Worm (Caenorhabditis elegans) whole organism, L1 larva: ENCODE measurements around the gene rpl-21.

Source experiments
- C04F5.9 ChIP-seq: sonication (generic microtip); optimal IDR thresholded peaks from 2 replicates; lab custom pipeline; 2016; ENCODE audit warnings: missing genetic modification characterization, missing compliant biosample characterization
- C16A3.4 ChIP-seq: fragments of 150-350 bp; optimal IDR thresholded peaks from 2 replicates; lab custom pipeline; 2014; ENCODE audit warnings: missing biosample characterization, missing genetic modification characterization
- F16B12.6 ChIP-seq: fragments of 150-350 bp; optimal IDR thresholded peaks from 2 replicates; lab custom pipeline; 2014; ENCODE audit warnings: missing biosample characterization, missing genetic modification characterization
- Y116A8C.19 ChIP-seq: sonication (generic microtip); optimal IDR thresholded peaks from 2 replicates; lab custom pipeline; 2016; ENCODE audit warnings: missing compliant biosample characterization, missing genetic modification characterization, borderline replicate concordance
- aha-1 ChIP-seq: fragments of 150-350 bp; optimal IDR thresholded peaks from 2 replicates; lab custom pipeline; 2014; ENCODE audit warnings: missing biosample characterization, missing genetic modification characterization
- alr-1 ChIP-seq: fragments of 200-800 bp; sonication (Bioruptor generic); optimal IDR thresholded peaks from 2 replicates; lab custom pipeline; 2018; ENCODE audit warnings: borderline replicate concordance, mild to moderate bottlenecking, missing genetic modification characterization, missing compliant biosample characterization
- blmp-1 ChIP-seq: fragments of 150-350 bp; optimal IDR thresholded peaks from 2 replicates; lab custom pipeline; 2014; ENCODE audit warnings: missing biosample characterization, missing genetic modification characterization
- ceh-8 ChIP-seq: fragments of 200-800 bp; sonication (Bioruptor generic); optimal IDR thresholded peaks from 2 replicates; lab custom pipeline; 2018; ENCODE audit warnings: mild to moderate bottlenecking, missing genetic modification characterization, moderate library complexity, missing compliant biosample characterization
- ceh-82 ChIP-seq, 3 experiments: fragments of 150-350 bp in 1 of 3; sonication (generic microtip) in 2 of 3; optimal IDR thresholded peaks; 2 replicates each; lab custom pipeline; 2014 to 2017; ENCODE audit warnings: missing biosample characterization in 3 of 3, missing genetic modification characterization in 3 of 3
- ceh-88 ChIP-seq: fragments of 200-800 bp; sonication (Bioruptor generic); IDR thresholded peaks from 2 replicates; pipeline ENCODE4 v1.3.6; 2022; ENCODE audit warnings: missing genetic modification characterization, missing compliant biosample characterization
- ceh-90 ChIP-seq: sonication (generic microtip); optimal IDR thresholded peaks from 2 replicates; lab custom pipeline; 2016; ENCODE audit warnings: missing genetic modification characterization, missing compliant biosample characterization
- ces-1 ChIP-seq: fragments of 150-350 bp; optimal IDR thresholded peaks from 2 replicates; lab custom pipeline; 2014; ENCODE audit warnings: missing biosample characterization, missing genetic modification reagents, missing genetic modification characterization
- dpl-1 ChIP-seq, 3 experiments: fragments of 150-350 bp in 2 of 3; sonication (generic microtip) in 1 of 3; optimal IDR thresholded peaks; 2 replicates each; lab custom pipeline; 2014 to 2017; ENCODE audit warnings: missing biosample characterization in 3 of 3, missing genetic modification characterization in 3 of 3, missing genetic modification reagents in 3 of 3
- dsc-1 ChIP-seq: sonication (generic microtip); optimal IDR thresholded peaks from 2 replicates; lab custom pipeline; 2016; ENCODE audit warnings: mild to moderate bottlenecking, missing genetic modification characterization, missing compliant biosample characterization
- efl-1 ChIP-seq, 4 experiments: fragments of 150-350 bp; optimal IDR thresholded peaks in 3 of 4; peaks in 1 of 4; 1 replicate in 1 of 4; 2 replicates in 3 of 4; lab custom pipeline; 2014; ENCODE audit warnings: missing biosample characterization in 2 of 4, missing genetic modification characterization in 2 of 4, missing genetic modification reagents in 2 of 4
- egl-13 ChIP-seq: sonication (generic microtip); optimal IDR thresholded peaks from 2 replicates; lab custom pipeline; 2016; ENCODE audit warnings: missing genotype, missing genetic modification reagents, missing genetic modification characterization, missing compliant biosample characterization
- elt-2 ChIP-seq: sonication (generic microtip); optimal IDR thresholded peaks from 2 replicates; lab custom pipeline; 2016; ENCODE audit warnings: missing genetic modification characterization, mild to moderate bottlenecking, inconsistent platforms, missing compliant biosample characterization, missing genetic modification reagents
- ets-5 ChIP-seq: fragments of 200-800 bp; sonication (Bioruptor generic); IDR thresholded peaks from 2 replicates; pipeline ENCODE4 v1.3.6; 2022; ENCODE audit warnings: missing genetic modification characterization, missing compliant biosample characterization
- fkh-4 ChIP-seq: sonication (generic microtip); optimal IDR thresholded peaks from 2 replicates; lab custom pipeline; 2016; ENCODE audit warnings: missing compliant biosample characterization, missing genetic modification characterization, borderline replicate concordance
- grh-1 ChIP-seq: fragments of 200-800 bp; sonication (Bioruptor generic); IDR thresholded peaks from 2 replicates; pipeline ENCODE4 v1.3.6; 2022; ENCODE audit warnings: missing genetic modification reagents, missing genetic modification characterization, missing compliant biosample characterization
- hlh-17 ChIP-seq: fragments of 200-800 bp; sonication (Bioruptor generic); optimal IDR thresholded peaks from 2 replicates; lab custom pipeline; 2018; ENCODE audit warnings: missing genetic modification characterization, mild to moderate bottlenecking, missing compliant biosample characterization, moderate library complexity, borderline replicate concordance
- hpl-2 ChIP-seq: fragments of 150-350 bp; optimal IDR thresholded peaks from 2 replicates; lab custom pipeline; 2014; ENCODE audit warnings: missing biosample characterization, missing genetic modification reagents, missing genetic modification characterization
- irx-1 ChIP-seq: sonication (generic microtip); optimal IDR thresholded peaks from 2 replicates; lab custom pipeline; 2016; ENCODE audit warnings: missing genetic modification characterization, missing compliant biosample characterization
- jun-1 ChIP-seq: fragments of 150-350 bp; optimal IDR thresholded peaks from 2 replicates; lab custom pipeline; 2014; ENCODE audit warnings: missing biosample characterization, missing genetic modification reagents, missing genetic modification characterization
- lin-13 ChIP-seq: fragments of 150-350 bp; optimal IDR thresholded peaks from 2 replicates; lab custom pipeline; 2014; ENCODE audit warnings: missing biosample characterization, missing genetic modification reagents, missing genetic modification characterization
- lin-14 ChIP-seq: fragments of 200-800 bp; sonication (Bioruptor generic); optimal IDR thresholded peaks from 2 replicates; lab custom pipeline; 2018; ENCODE audit warnings: mild to moderate bottlenecking, missing genetic modification characterization, moderate library complexity, missing compliant biosample characterization
- lin-15B ChIP-seq: fragments of 150-350 bp; sonication (generic microtip); optimal IDR thresholded peaks from 3 replicates; lab custom pipeline; 2014; ENCODE audit warnings: missing biosample characterization, missing genetic modification characterization
- lin-35 ChIP-seq, 2 experiments: fragments of 150-350 bp; optimal IDR thresholded peaks; 2 replicates each; lab custom pipeline; 2014; ENCODE audit warnings: missing biosample characterization in 2 of 2, missing genetic modification characterization in 2 of 2, missing genetic modification reagents in 2 of 2
- lir-3 ChIP-seq: sonication (generic microtip); optimal IDR thresholded peaks from 2 replicates; lab custom pipeline; 2016; ENCODE audit warnings: mild to moderate bottlenecking, missing genetic modification characterization, moderate library complexity, missing compliant biosample characterization; ENCODE audit not compliant: poor library complexity
- mab-9 ChIP-seq: fragments of 200-800 bp; sonication (Bioruptor generic); IDR thresholded peaks from 2 replicates; pipeline ENCODE4 v1.3.6; 2022; ENCODE audit warnings: missing genetic modification reagents, missing genetic modification characterization, missing compliant biosample characterization
- mep-1 ChIP-seq: fragments of 150-350 bp; optimal IDR thresholded peaks from 2 replicates; lab custom pipeline; 2014; ENCODE audit warnings: missing biosample characterization, missing genetic modification characterization
- nhr-11 ChIP-seq: fragments of 150-350 bp; optimal IDR thresholded peaks from 2 replicates; lab custom pipeline; 2014; ENCODE audit warnings: missing biosample characterization, missing genetic modification characterization
- nhr-12 ChIP-seq: sonication (generic microtip); optimal IDR thresholded peaks from 2 replicates; lab custom pipeline; 2017; ENCODE audit warnings: missing biosample characterization, missing genetic modification characterization
- nhr-28 ChIP-seq: fragments of 150-350 bp; optimal IDR thresholded peaks from 2 replicates; lab custom pipeline; 2014; ENCODE audit warnings: missing biosample characterization, missing genetic modification characterization
- nhr-47 ChIP-seq: sonication (generic microtip); optimal IDR thresholded peaks from 2 replicates; lab custom pipeline; 2016; ENCODE audit warnings: mild to moderate bottlenecking, missing genetic modification characterization, moderate library complexity, missing compliant biosample characterization
- nhr-71 ChIP-seq: sonication (generic microtip); optimal IDR thresholded peaks from 2 replicates; lab custom pipeline; 2016; ENCODE audit warnings: mild to moderate bottlenecking, missing genetic modification characterization, moderate library complexity, missing compliant biosample characterization
- nhr-76 ChIP-seq: sonication (generic microtip); optimal IDR thresholded peaks from 2 replicates; lab custom pipeline; 2017; ENCODE audit warnings: missing biosample characterization, missing genetic modification characterization
- nhr-84 ChIP-seq: sonication (generic microtip); optimal IDR thresholded peaks from 2 replicates; lab custom pipeline; 2017; ENCODE audit warnings: missing biosample characterization, missing genetic modification characterization
- rnt-1 ChIP-seq: sonication (generic microtip); optimal IDR thresholded peaks from 2 replicates; lab custom pipeline; 2016; ENCODE audit warnings: mild to moderate bottlenecking, missing genetic modification characterization, moderate library complexity, missing compliant biosample characterization
- skn-1 ChIP-seq: fragments of 150-350 bp; optimal IDR thresholded peaks from 2 replicates; lab custom pipeline; 2014; ENCODE audit warnings: missing biosample characterization, missing genetic modification characterization
- snpc-4 ChIP-seq: fragments of 150-350 bp; optimal IDR thresholded peaks from 2 replicates; lab custom pipeline; 2014; ENCODE audit warnings: missing biosample characterization, missing genetic modification characterization
- snu-23 ChIP-seq: sonication (generic microtip); optimal IDR thresholded peaks from 2 replicates; lab custom pipeline; 2016; ENCODE audit warnings: missing genetic modification characterization, missing compliant biosample characterization
- sox-4 ChIP-seq: sonication (generic microtip); optimal IDR thresholded peaks from 2 replicates; lab custom pipeline; 2016; ENCODE audit warnings: missing genetic modification characterization, missing compliant biosample characterization
- sptf-1 ChIP-seq: fragments of 150-350 bp; optimal IDR thresholded peaks from 2 replicates; lab custom pipeline; 2014; ENCODE audit warnings: missing biosample characterization, missing genetic modification characterization
- tlp-1 ChIP-seq: fragments of 150-350 bp; optimal IDR thresholded peaks from 2 replicates; lab custom pipeline; 2014; ENCODE audit warnings: missing biosample characterization, missing genetic modification characterization
- unc-130 ChIP-seq: fragments of 150-350 bp; optimal IDR thresholded peaks from 2 replicates; lab custom pipeline; 2017; ENCODE audit warnings: missing biosample characterization, missing genetic modification characterization, inconsistent platforms
- unc-62 ChIP-seq: fragments of 150-350 bp; optimal IDR thresholded peaks from 2 replicates; lab custom pipeline; 2014; ENCODE audit warnings: missing biosample characterization, missing genetic modification reagents, missing genetic modification characterization
- xbp-1 ChIP-seq: sonication (generic microtip); optimal IDR thresholded peaks from 2 replicates; lab custom pipeline; 2016; ENCODE audit warnings: missing genetic modification characterization, missing compliant biosample characterization
- zag-1 ChIP-seq: fragments of 150-350 bp; optimal IDR thresholded peaks from 2 replicates; lab custom pipeline; 2014; ENCODE audit warnings: missing biosample characterization, missing genetic modification characterization
- zip-4 ChIP-seq: fragments of 200-800 bp; sonication (Bioruptor generic); optimal IDR thresholded peaks from 2 replicates; lab custom pipeline; 2018; ENCODE audit warnings: mild to moderate bottlenecking, missing genetic modification characterization, moderate library complexity, missing compliant biosample characterization
- ztf-11 ChIP-seq, 2 experiments: sonication (generic microtip); optimal IDR thresholded peaks; 2 replicates each; lab custom pipeline; 2016 to 2017; ENCODE audit warnings: missing genetic modification characterization in 2 of 2, missing biosample characterization in 1 of 2, missing compliant biosample characterization in 1 of 2

Gene rpl-21

DNA sequence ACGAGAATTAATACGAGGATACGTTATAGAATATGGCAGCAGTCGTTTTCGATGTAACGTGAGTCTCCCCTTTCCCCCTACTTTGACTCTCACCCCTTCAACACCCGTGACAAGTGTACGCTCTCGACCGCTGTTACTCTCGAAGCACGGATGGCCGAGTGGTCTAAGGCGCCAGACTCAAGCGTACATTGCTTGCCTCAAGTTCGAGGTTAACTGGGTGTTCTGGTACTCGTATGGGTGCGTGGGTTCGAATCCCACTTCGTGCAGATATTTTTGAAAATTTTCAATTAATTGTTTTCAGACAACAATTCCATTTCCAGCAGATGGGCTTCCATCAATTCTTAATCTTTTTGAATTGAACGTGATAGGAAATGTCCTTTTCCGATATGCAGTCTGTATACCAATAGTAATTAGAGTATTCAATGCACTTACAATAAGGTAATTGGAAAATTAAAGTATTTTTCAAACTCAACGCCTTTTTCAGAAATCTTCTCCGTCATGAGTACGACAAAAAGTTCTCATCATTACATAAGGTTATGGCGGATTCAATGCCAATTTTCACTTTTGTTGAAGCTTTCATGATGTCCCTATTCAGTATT is 20.5 kb downstream of the rpl-21 start:
- peak in 1 of 2 experiments; percentile 51 for TF ChIP-seq ztf-11 (tag; optimal IDR thresholded peaks at IDR 0.05; lab: Kevin White, UChicago)
- no peak for TF ChIP-seq Y116A8C.19 (tag; lab: Kevin White, UChicago)
- TF ChIP-seq snu-23 = peak; percentile 86
- TF ChIP-seq C04F5.9 (tag; lab: Kevin White, UChicago) = peak; percentile 34
- TF ChIP-seq fkh-4 (tag; lab: Kevin White, UChicago) = no peak
- no peak for TF ChIP-seq alr-1 (tag; lab: Kevin White, UChicago)
- TF ChIP-seq unc-62 (GFP tag; lab: Kevin White, UChicago) = no peak
- peak; percentile 55 for TF ChIP-seq irx-1
- peak; percentile 66 for TF ChIP-seq C16A3.4
- TF ChIP-seq lin-14 (GFP tag; lab: Kevin White, UChicago) = peak; percentile 65
- TF ChIP-seq unc-130 (tag; lab: Kevin White, UChicago) = peak; percentile 49
- TF ChIP-seq tlp-1 = no peak
- TF ChIP-seq snpc-4 (tag; lab: Kevin White, UChicago) = peak; percentile 24
- TF ChIP-seq hpl-2 = no peak
- no peak for TF ChIP-seq zag-1 (tag; lab: Kevin White, UChicago)
- TF ChIP-seq nhr-28 (tag; lab: Kevin White, UChicago) = no peak
- TF ChIP-seq sox-4 (tag; lab: Kevin White, UChicago) = no peak
- peak; percentile 1 for TF ChIP-seq lin-13 (GFP tag; lab: Kevin White, UChicago)
- no peak for TF ChIP-seq sptf-1 (tag; lab: Kevin White, UChicago)
- peak; percentile 11 for TF ChIP-seq F16B12.6 (tag; lab: Kevin White, UChicago)
- TF ChIP-seq mab-9 (GFP tag; lab: Robert Waterston, UW) = 0 out of 2 replicates have a peak, but pooled peaks have one; percentile 24
- no peak for TF ChIP-seq grh-1 (GFP tag; lab: Robert Waterston, UW)
- TF ChIP-seq lin-35 (GFP tag; optimal IDR thresholded peaks at IDR 0.05; lab: Kevin White, UChicago) = peak; percentile 66 to 85
- TF ChIP-seq ceh-90 (tag; lab: Kevin White, UChicago) = no peak
- peak; percentile 62 to 68 for TF ChIP-seq efl-1 (optimal IDR thresholded peaks at IDR 0.05; lab: Kevin White, UChicago)
- peak; percentile 50 to 96 for TF ChIP-seq efl-1 (GFP tag; optimal IDR thresholded peaks at IDR 0.05 in 1 of 2; lab: Kevin White, UChicago)
- TF ChIP-seq nhr-84 = no peak
- TF ChIP-seq hlh-17 (GFP tag; lab: Kevin White, UChicago) = no peak
- peak; percentile 68 for TF ChIP-seq xbp-1 (tag; lab: Kevin White, UChicago)
- peak; percentile 12 for TF ChIP-seq zip-4 (GFP tag; lab: Kevin White, UChicago)
- peak; percentile 81 for TF ChIP-seq nhr-71 (tag; lab: Kevin White, UChicago)
- peak; percentile 86 for TF ChIP-seq rnt-1 (tag; lab: Kevin White, UChicago)
- peak; percentile 42 for TF ChIP-seq jun-1 (tag; lab: Kevin White, UChicago)
- peak; percentile 79 for TF ChIP-seq dsc-1 (tag; lab: Kevin White, UChicago)
- no peak for TF ChIP-seq lin-15B (tag; lab: Kevin White, UChicago)
- TF ChIP-seq lir-3 = peak; percentile 41
- no peak for TF ChIP-seq nhr-11 (tag; lab: Kevin White, UChicago)
- TF ChIP-seq ceh-82 (tag; optimal IDR thresholded peaks at IDR 0.05; lab: Kevin White, UChicago) = peak in 2 of 3 experiments; percentile 32 to 74
- no peak for TF ChIP-seq nhr-12 (tag; lab: Kevin White, UChicago)
- peak; percentile 37 to 59 (median 56) for TF ChIP-seq dpl-1 (GFP tag; optimal IDR thresholded peaks at IDR 0.05; lab: Kevin White, UChicago)
- TF ChIP-seq ces-1 (GFP tag; lab: Kevin White, UChicago) = no peak
- peak; percentile 75 for TF ChIP-seq mep-1 (tag; lab: Kevin White, UChicago)
- TF ChIP-seq nhr-76 (tag; lab: Kevin White, UChicago) = no peak
- no peak for TF ChIP-seq ets-5
- TF ChIP-seq egl-13 (tag; lab: Kevin White, UChicago) = peak; percentile 44
- peak; percentile 76 for TF ChIP-seq skn-1 (tag; lab: Kevin White, UChicago)
- no peak for TF ChIP-seq elt-2 (tag; lab: Kevin White, UChicago)
- TF ChIP-seq blmp-1 (tag; lab: Kevin White, UChicago) = peak; percentile 19
- peak; percentile 83 for TF ChIP-seq nhr-47
- peak; percentile 56 for TF ChIP-seq ceh-88 (GFP tag; lab: Robert Waterston, UW)
- TF ChIP-seq ceh-8 (GFP tag; lab: Kevin White, UChicago) = peak; percentile 20
- TF ChIP-seq aha-1 (tag; lab: Kevin White, UChicago) = no peak
